Fruit fly (Drosophila melanogaster): Measurements from ENCODE around the gene CG10903.
"Not testable (repeated sequence)": the region's sequence is repeated elsewhere in the genome, so short reads cannot be mapped to it uniquely, and the experiment has no call there.

DNA sequence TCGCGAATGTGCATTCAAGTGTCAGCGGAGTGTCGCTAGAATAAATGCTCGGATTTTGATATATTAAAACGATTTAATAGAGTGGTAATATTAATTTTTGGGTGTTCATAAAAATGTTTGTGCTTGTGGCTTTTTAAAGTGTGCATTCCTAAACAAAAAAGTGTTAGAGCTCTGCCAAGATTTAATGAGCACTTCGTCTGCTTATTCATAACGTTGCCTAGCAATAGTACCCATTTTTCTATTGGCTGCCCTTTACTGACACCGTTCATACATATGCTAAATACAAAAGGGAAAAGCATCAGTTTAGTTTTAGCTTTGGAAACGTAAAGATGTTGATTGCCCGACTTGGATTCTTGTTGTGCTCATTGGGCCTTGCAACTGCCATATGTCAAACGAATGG is 19.2 kb downstream of the CG10903 start, which contains the start of gene CG43061:
- TF ChIP-seq CG8478, CTCF (optimal IDR thresholded peaks at IDR 0.05): not testable (repeated sequence)
